Worm (Caenorhabditis elegans) whole organism, L4 larva: Measurements from ENCODE around the gene spp-22.

Experiments
- F37D6.2 ChIP-seq: sonication (generic microtip); optimal IDR thresholded peaks from 2 replicates; lab custom pipeline; 2016; ENCODE audit warnings: mild to moderate bottlenecking, missing genetic modification characterization, missing compliant biosample characterization
- F44E2.7 ChIP-seq: fragments of 200-800 bp; sonication (Bioruptor generic); IDR thresholded peaks from 2 replicates; pipeline ENCODE4 v2.1.2; 2022; ENCODE audit warnings: missing genetic modification characterization, missing compliant biosample characterization
- F49E8.2 ChIP-seq: sonication (generic microtip); optimal IDR thresholded peaks from 2 replicates; lab custom pipeline; 2016; ENCODE audit warnings: missing compliant biosample characterization, mild to moderate bottlenecking, missing genetic modification characterization, borderline replicate concordance
- T20F7.1 ChIP-seq: fragments of 200-800 bp; sonication (Bioruptor generic); optimal IDR thresholded peaks from 2 replicates; lab custom pipeline; 2018; ENCODE audit warnings: mild to moderate bottlenecking, missing genetic modification characterization, missing compliant biosample characterization
- Y48G9A.11 ChIP-seq: fragments of 200-800 bp; sonication (Bioruptor generic); IDR thresholded peaks from 2 replicates; pipeline ENCODE4 v1.3.6; 2022; ENCODE audit warnings: missing genetic modification reagents, missing genetic modification characterization, missing compliant biosample characterization
- Y75B8A.6 ChIP-seq: fragments of 200-800 bp; sonication (Bioruptor generic); IDR thresholded peaks from 2 replicates; pipeline ENCODE4 v1.3.6; 2022; ENCODE audit warnings: missing genetic modification reagents, missing genetic modification characterization, missing compliant biosample characterization
- ZK337.2 ChIP-seq: fragments of 200-800 bp; sonication (Bioruptor generic); IDR thresholded peaks from 2 replicates; pipeline ENCODE4 v1.3.6; 2022; ENCODE audit warnings: missing genetic modification reagents, missing genetic modification characterization, missing compliant biosample characterization
- aha-1 ChIP-seq: fragments of 150-350 bp; peaks from one replicate; lab custom pipeline; 2014; ENCODE audit warnings: missing biosample characterization, missing genetic modification characterization
- arid-1 ChIP-seq: fragments of 200-800 bp; sonication (Bioruptor generic); conservative IDR thresholded peaks from 2 replicates; pipeline ENCODE4 v1.3.6; 2022; ENCODE audit warnings: missing genetic modification reagents, missing genetic modification characterization, missing compliant biosample characterization
- ces-1 ChIP-seq: fragments of 150-350 bp; sonication (generic microtip); optimal IDR thresholded peaks from 4 replicates; lab custom pipeline; 2014; ENCODE audit warnings: missing biosample characterization, missing genetic modification reagents, missing genetic modification characterization
- daf-16 ChIP-seq, 3 experiments: sonication (generic microtip); optimal IDR thresholded peaks; 2 replicates each; lab custom pipeline; 2016 to 2017; ENCODE audit warnings: missing genetic modification characterization in 3 of 3, missing genetic modification reagents in 3 of 3, mild to moderate bottlenecking in 2 of 3, missing compliant biosample characterization in 2 of 3, missing biosample characterization in 1 of 3, moderate library complexity in 1 of 3
- dmd-6 ChIP-seq: fragments of 200-800 bp; sonication (Bioruptor generic); IDR thresholded peaks from 2 replicates; pipeline ENCODE4 v1.3.6; 2022; ENCODE audit warnings: missing genetic modification reagents, missing genetic modification characterization, missing compliant biosample characterization
- dmd-8 ChIP-seq: fragments of 200-800 bp; sonication (Bioruptor generic); IDR thresholded peaks from 2 replicates; pipeline ENCODE4 v1.3.6; 2022; ENCODE audit warnings: missing genetic modification characterization, missing compliant biosample characterization
- dpl-1 ChIP-seq: fragments of 150-350 bp; optimal IDR thresholded peaks from 2 replicates; lab custom pipeline; 2014; ENCODE audit warnings: missing biosample characterization, missing genetic modification reagents, missing genetic modification characterization
- dve-1 ChIP-seq: sonication (generic microtip); optimal IDR thresholded peaks from 2 replicates; lab custom pipeline; 2017; ENCODE audit warnings: antibody characterized with exemption, mild to moderate bottlenecking, missing genetic modification characterization, missing compliant biosample characterization; ENCODE audit not compliant: insufficient read depth
- fkh-10 ChIP-seq: fragments of 150-350 bp; optimal IDR thresholded peaks from 2 replicates; lab custom pipeline; 2014; ENCODE audit warnings: missing biosample characterization, missing genetic modification reagents, missing genetic modification characterization
- hlh-11 ChIP-seq: fragments of 200-800 bp; sonication (Bioruptor generic); optimal IDR thresholded peaks from 2 replicates; lab custom pipeline; 2018; ENCODE audit warnings: mild to moderate bottlenecking, missing genetic modification characterization, missing compliant biosample characterization
- hlh-30 ChIP-seq: sonication (generic microtip); optimal IDR thresholded peaks from 2 replicates; lab custom pipeline; 2017; ENCODE audit warnings: antibody characterized with exemption, mild to moderate bottlenecking, missing genetic modification characterization, missing compliant biosample characterization; ENCODE audit not compliant: insufficient read depth
- jun-1 ChIP-seq: fragments of 150-350 bp; optimal IDR thresholded peaks from 2 replicates; lab custom pipeline; 2014; ENCODE audit warnings: missing biosample characterization, missing genetic modification reagents, missing genetic modification characterization
- lin-1 ChIP-seq: fragments of 200-800 bp; sonication (Bioruptor generic); IDR thresholded peaks from 2 replicates; pipeline ENCODE4 v1.3.6; 2022; ENCODE audit warnings: missing genetic modification reagents, missing genetic modification characterization, missing compliant biosample characterization
- lin-13 ChIP-seq: fragments of 150-350 bp; optimal IDR thresholded peaks from 2 replicates; lab custom pipeline; 2014; ENCODE audit warnings: missing biosample characterization, missing genetic modification reagents, missing genetic modification characterization
- lin-38 ChIP-seq: fragments of 200-800 bp; sonication (Bioruptor generic); IDR thresholded peaks from 2 replicates; pipeline ENCODE4 v1.3.6; 2022; ENCODE audit warnings: missing genetic modification reagents, missing genetic modification characterization, missing compliant biosample characterization
- lin-39 ChIP-seq: fragments of 150-350 bp; optimal IDR thresholded peaks from 2 replicates; lab custom pipeline; 2014; ENCODE audit warnings: missing biosample characterization, missing genetic modification reagents, missing genetic modification characterization
- mdl-1 ChIP-seq, 2 experiments: fragments of 150-350 bp in 1 of 2; sonication (generic microtip) in 1 of 2; optimal IDR thresholded peaks; 2 replicates each; lab custom pipeline; 2014 to 2017; ENCODE audit warnings: missing biosample characterization in 2 of 2, missing genetic modification characterization in 2 of 2
- mep-1 ChIP-seq: fragments of 150-350 bp; sonication (generic microtip); optimal IDR thresholded peaks from 3 replicates; lab custom pipeline; 2014; ENCODE audit warnings: missing biosample characterization, missing genetic modification characterization
- mes-2 ChIP-seq: sonication (generic microtip); optimal IDR thresholded peaks from 2 replicates; lab custom pipeline; 2016; ENCODE audit warnings: missing genotype, mild to moderate bottlenecking, missing genetic modification characterization, missing compliant biosample characterization; ENCODE audit not compliant: poor library complexity, severe bottlenecking
- mxl-2 ChIP-seq: fragments of 200-800 bp; sonication (Bioruptor generic); conservative IDR thresholded peaks from 2 replicates; pipeline ENCODE4 v1.3.6; 2022; ENCODE audit warnings: missing genetic modification reagents, missing genetic modification characterization, missing compliant biosample characterization
- nhr-10 ChIP-seq: fragments of 150-350 bp; optimal IDR thresholded peaks from 2 replicates; lab custom pipeline; 2014; ENCODE audit warnings: missing biosample characterization, missing genetic modification characterization
- nhr-102 ChIP-seq: sonication (generic microtip); optimal IDR thresholded peaks from 2 replicates; lab custom pipeline; 2016; ENCODE audit warnings: mild to moderate bottlenecking, missing genetic modification characterization, moderate library complexity, missing compliant biosample characterization
- nhr-11 ChIP-seq: fragments of 150-350 bp; optimal IDR thresholded peaks from 2 replicates; lab custom pipeline; 2014; ENCODE audit warnings: missing biosample characterization, missing genetic modification characterization
- nhr-28 ChIP-seq: fragments of 150-350 bp; optimal IDR thresholded peaks from 2 replicates; lab custom pipeline; 2014; ENCODE audit warnings: missing biosample characterization, missing genetic modification characterization
- nhr-48 ChIP-seq: sonication (generic microtip); optimal IDR thresholded peaks from 2 replicates; lab custom pipeline; 2016; ENCODE audit warnings: mild to moderate bottlenecking, missing genetic modification characterization, missing compliant biosample characterization
- nhr-77 ChIP-seq: fragments of 150-350 bp; optimal IDR thresholded peaks from 2 replicates; lab custom pipeline; 2014; ENCODE audit warnings: missing biosample characterization, missing genetic modification characterization
- php-3 ChIP-seq: fragments of 200-800 bp; sonication (Bioruptor generic); IDR thresholded peaks from 2 replicates; pipeline ENCODE4 v1.3.6; 2022; ENCODE audit warnings: missing genetic modification reagents, missing genetic modification characterization, missing compliant biosample characterization
- pqm-1 ChIP-seq: sonication (generic microtip); optimal IDR thresholded peaks from 2 replicates; lab custom pipeline; 2017; ENCODE audit warnings: missing biosample characterization, missing genetic modification characterization
- unc-62 ChIP-seq, 3 experiments: fragments of 150-350 bp in 1 of 3; sonication (generic microtip); optimal IDR thresholded peaks in 2 of 3; peaks in 1 of 3; 1 replicate in 1 of 3; 2 replicates in 2 of 3; lab custom pipeline; 2014 to 2017; ENCODE audit warnings: missing biosample characterization in 3 of 3, missing genetic modification characterization in 3 of 3, missing genetic modification reagents in 3 of 3, missing genotype in 1 of 3
- zfp-3 ChIP-seq: fragments of 200-800 bp; sonication (Bioruptor generic); conservative IDR thresholded peaks from 2 replicates; pipeline ENCODE4 v1.3.6; 2022; ENCODE audit warnings: missing genetic modification reagents, missing genetic modification characterization, missing compliant biosample characterization
- ztf-7 ChIP-seq: fragments of 150-350 bp; optimal IDR thresholded peaks from 2 replicates; lab custom pipeline; 2014; ENCODE audit warnings: missing biosample characterization, missing genetic modification characterization

Gene spp-22

DNA sequence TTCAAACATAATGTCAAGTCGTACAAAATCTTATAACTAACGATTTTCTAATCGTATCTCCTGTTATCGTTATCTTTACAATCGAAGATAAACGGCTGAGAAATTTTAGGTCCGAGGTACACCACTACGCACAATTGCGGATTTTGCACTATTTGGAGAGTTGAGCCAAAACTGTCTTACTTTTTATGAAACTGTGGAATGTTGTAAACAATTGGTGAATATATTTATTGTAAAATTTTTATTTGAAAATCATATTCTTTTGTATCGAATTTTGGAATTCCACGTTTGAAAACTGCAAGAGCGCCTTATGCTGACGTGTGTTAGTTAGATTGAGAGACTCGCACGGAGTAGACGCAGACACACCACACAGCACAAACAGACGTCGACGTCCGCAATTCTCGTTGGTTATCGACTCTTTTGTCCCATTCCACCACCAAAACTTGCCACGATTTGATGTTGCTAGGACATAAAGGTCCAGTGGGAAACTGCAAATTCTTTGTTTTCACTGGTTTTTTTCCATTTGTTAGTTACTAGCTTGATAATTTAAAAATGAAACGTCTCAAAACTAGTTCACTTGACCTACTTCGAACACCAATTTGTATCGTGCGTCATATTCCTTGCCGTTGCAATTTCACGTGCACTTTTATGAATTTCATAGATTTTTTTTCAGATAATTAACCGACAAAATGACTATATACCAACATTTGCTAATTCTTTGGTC lies 17.5 kb upstream of the spp-22 start, which contains the start of gene dnj-7:
TSS of gene dnj-7 (plus strand) at position 671 of the 721 bp plus-strand sequence.
- no peak for TF ChIP-seq dpl-1
- TF ChIP-seq unc-62 (GFP tag; optimal IDR thresholded peaks at IDR 0.05 in 1 of 2; lab: Kevin White, UChicago): peak in 1 of 2 experiments; percentile 85
- no peak for TF ChIP-seq unc-62 (tag; optimal IDR thresholded peaks at IDR 0.05; lab: Kevin White, UChicago)
- peak; percentile 27 for TF ChIP-seq nhr-11 (tag; lab: Kevin White, UChicago)
- TF ChIP-seq ZK337.2: no peak
- no peak for TF ChIP-seq daf-16 (GFP tag; optimal IDR thresholded peaks at IDR 0.05; lab: Kevin White, UChicago)
- TF ChIP-seq daf-16 (tag; optimal IDR thresholded peaks at IDR 0.05; lab: Kevin White, UChicago): peak; percentile 0
- no peak for TF ChIP-seq lin-13 (GFP tag; lab: Kevin White, UChicago)
- TF ChIP-seq hlh-30: peak; percentile 3
- no peak for TF ChIP-seq zfp-3 (GFP tag; lab: Robert Waterston, UW)
- TF ChIP-seq mxl-2: no peak
- TF ChIP-seq F37D6.2 (tag; lab: Kevin White, UChicago): no peak
- peak; percentile 25 for TF ChIP-seq nhr-28 (tag; lab: Kevin White, UChicago)
- TF ChIP-seq T20F7.1 (GFP tag; lab: Kevin White, UChicago): peak; percentile 44

DNA sequence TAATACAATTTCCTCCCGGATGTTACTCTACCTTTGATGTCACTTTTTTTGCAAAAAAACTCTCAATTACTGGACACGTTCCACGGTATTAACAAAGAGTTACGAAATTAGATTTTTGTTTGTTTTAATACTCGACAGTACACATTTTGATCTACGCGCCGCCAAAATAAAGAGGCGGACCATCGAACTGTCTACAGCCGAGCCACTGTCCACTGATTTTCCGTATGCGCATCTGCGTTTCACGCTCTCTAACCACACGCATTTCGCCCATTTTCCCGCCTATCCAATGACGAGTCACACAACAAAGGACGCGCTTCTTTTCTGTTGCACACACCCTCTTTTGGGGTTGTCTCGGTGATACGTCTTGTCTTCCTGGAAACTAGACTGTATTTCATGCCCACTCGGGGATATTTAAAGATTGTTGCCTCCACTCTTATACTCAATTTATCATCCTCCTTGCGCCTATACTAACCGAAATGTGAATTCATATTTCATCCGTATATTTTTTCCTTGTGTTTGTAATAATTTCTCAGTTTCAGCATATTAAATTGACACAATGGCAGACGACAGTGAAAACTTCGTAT lies 11.6 kb upstream of the spp-22 start, which contains the start of gene C55B6.1:
TSS of gene C55B6.1 (plus strand) at position 534 of the 584 bp plus-strand sequence.
- TF ChIP-seq aha-1 (tag; lab: Kevin White, UChicago): peak; percentile 91
- no peak for TF ChIP-seq mes-2 (tag; lab: Kevin White, UChicago)
- TF ChIP-seq lin-39 (tag; lab: Kevin White, UChicago): no peak
- no peak for TF ChIP-seq mdl-1 (tag; optimal IDR thresholded peaks at IDR 0.05; lab: Kevin White, UChicago)
- TF ChIP-seq lin-1 (GFP tag; lab: Robert Waterston, UW): no peak
- TF ChIP-seq nhr-11 (tag; lab: Kevin White, UChicago): no peak
- peak in 1 of 2 experiments; percentile 76 for TF ChIP-seq unc-62 (GFP tag; optimal IDR thresholded peaks at IDR 0.05 in 1 of 2; lab: Kevin White, UChicago)
- no peak for TF ChIP-seq unc-62 (tag; optimal IDR thresholded peaks at IDR 0.05; lab: Kevin White, UChicago)

DNA sequence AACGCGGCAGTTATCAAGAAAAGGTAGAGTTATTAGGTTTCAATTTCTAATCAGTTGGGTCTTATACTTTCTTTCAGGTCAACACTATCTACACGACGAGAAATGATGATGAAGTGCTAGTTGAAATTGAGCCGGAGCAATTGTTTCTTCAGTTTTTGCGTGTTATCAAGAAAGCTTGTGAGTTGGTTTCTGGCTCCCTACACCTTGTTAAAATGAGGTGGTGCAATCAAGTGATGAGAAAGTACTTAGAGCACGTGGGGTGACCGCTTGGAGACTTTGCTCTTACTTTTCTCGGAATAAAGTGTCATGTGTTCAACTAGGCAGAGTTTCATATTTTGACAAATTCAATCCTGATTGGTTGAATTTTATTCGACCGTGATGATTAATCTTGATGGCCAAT lies 11.0 kb upstream of the spp-22 start:
- TF ChIP-seq dve-1 (tag; lab: Kevin White, UChicago): peak; percentile 55
- TF ChIP-seq nhr-28 (tag; lab: Kevin White, UChicago): peak; percentile 9
- TF ChIP-seq daf-16 (GFP tag; optimal IDR thresholded peaks at IDR 0.05; lab: Kevin White, UChicago): no peak
- TF ChIP-seq daf-16 (tag; optimal IDR thresholded peaks at IDR 0.05; lab: Kevin White, UChicago): peak; percentile 79
- peak; percentile 3 for TF ChIP-seq mep-1 (tag; lab: Kevin White, UChicago)
- TF ChIP-seq lin-38 (GFP tag; lab: Robert Waterston, UW): no peak
- TF ChIP-seq mes-2 (tag; lab: Kevin White, UChicago): no peak
- no peak for TF ChIP-seq lin-39 (tag; lab: Kevin White, UChicago)
- TF ChIP-seq Y75B8A.6 (GFP tag; lab: Robert Waterston, UW): no peak
- peak; percentile 71 for TF ChIP-seq hlh-11 (tag; lab: Kevin White, UChicago)
- 0 out of 2 replicates have a peak, but pooled peaks have one; percentile 40 for TF ChIP-seq php-3 (GFP tag; lab: Robert Waterston, UW)
- TF ChIP-seq zfp-3 (GFP tag; lab: Robert Waterston, UW): 0 out of 2 replicates have a peak, but pooled peaks have one; percentile 32
- TF ChIP-seq lin-13 (GFP tag; lab: Kevin White, UChicago): peak; percentile 18
- TF ChIP-seq ces-1 (GFP tag; lab: Kevin White, UChicago): no peak
- TF ChIP-seq hlh-30: peak; percentile 49
- no peak for TF ChIP-seq F49E8.2 (tag; lab: Kevin White, UChicago)
- TF ChIP-seq nhr-48 (tag; lab: Kevin White, UChicago): peak; percentile 58
- no peak for TF ChIP-seq fkh-10
- peak; percentile 52 for TF ChIP-seq ztf-7 (tag; lab: Kevin White, UChicago)
- TF ChIP-seq arid-1 (GFP tag; lab: Robert Waterston, UW): no peak
- TF ChIP-seq dmd-6 (GFP tag; lab: Robert Waterston, UW): peak; percentile 64
- no peak for TF ChIP-seq jun-1
- TF ChIP-seq dmd-8 (GFP tag; lab: Robert Waterston, UW): no peak
- peak; percentile 89 for TF ChIP-seq pqm-1 (tag; lab: Kevin White, UChicago)
- peak; percentile 29 for TF ChIP-seq nhr-102 (tag; lab: Kevin White, UChicago)
- peak in 1 of 2 experiments; percentile 87 for TF ChIP-seq unc-62 (GFP tag; optimal IDR thresholded peaks at IDR 0.05 in 1 of 2; lab: Kevin White, UChicago)
- TF ChIP-seq unc-62 (tag; optimal IDR thresholded peaks at IDR 0.05; lab: Kevin White, UChicago): no peak
- TF ChIP-seq F44E2.7 (GFP tag; lab: Robert Waterston, UW): no peak
- no peak for TF ChIP-seq Y48G9A.11 (GFP tag; lab: Robert Waterston, UW)
- peak; percentile 22 for TF ChIP-seq nhr-10 (tag; lab: Kevin White, UChicago)
- TF ChIP-seq aha-1 (tag; lab: Kevin White, UChicago): peak; percentile 29
- peak; percentile 33 for TF ChIP-seq nhr-77 (tag; lab: Kevin White, UChicago)
